Fruit fly (Drosophila melanogaster) whole organism, embryonic: ENCODE results near the gene Prp3.

Experiments used
- Aef1 ChIP-seq: fragments of 200-800 bp; sonication (Bioruptor generic); IDR thresholded peaks from 3 replicates; pipeline ENCODE4 v1.3.6; 2022; ENCODE audit warnings: missing biosample characterization, missing genetic modification characterization
- CG10462 ChIP-seq: fragments of 200-800 bp; sonication (Bioruptor generic); optimal IDR thresholded peaks from 2 replicates; lab custom pipeline; 2016; ENCODE audit warnings: missing biosample characterization, missing genetic modification characterization
- CG12104 ChIP-seq: fragments of 200-800 bp; sonication (Bioruptor generic); optimal IDR thresholded peaks from 3 replicates; lab custom pipeline; 2016; ENCODE audit warnings: missing biosample characterization, missing genetic modification characterization
- CG12391 ChIP-seq: fragments of 200-800 bp; sonication (Bioruptor generic); optimal IDR thresholded peaks from 3 replicates; lab custom pipeline; 2018; ENCODE audit warnings: missing biosample characterization, mild to moderate bottlenecking, missing genetic modification characterization, moderate library complexity
- CG13296 ChIP-seq: fragments of 200-800 bp; sonication (Bioruptor generic); optimal IDR thresholded peaks from 3 replicates; lab custom pipeline; 2018; ENCODE audit warnings: missing biosample characterization, mild to moderate bottlenecking, missing genetic modification characterization
- CG13894 ChIP-seq: fragments of 200-800 bp; sonication (Bioruptor generic); optimal IDR thresholded peaks from 3 replicates; lab custom pipeline; 2018; ENCODE audit warnings: missing biosample characterization, mild to moderate bottlenecking, missing genetic modification characterization, moderate library complexity
- CG17385 ChIP-seq: fragments of 200-800 bp; sonication (Bioruptor generic); optimal IDR thresholded peaks from 3 replicates; lab custom pipeline; 2018; ENCODE audit warnings: missing biosample characterization, mild to moderate bottlenecking, missing genetic modification characterization
- CG1792 ChIP-seq: fragments of 200-800 bp; sonication (Bioruptor generic); optimal IDR thresholded peaks from 2 replicates; lab custom pipeline; 2016; ENCODE audit warnings: missing biosample characterization, missing genetic modification characterization
- CG2199 ChIP-seq: fragments of 200-800 bp; sonication (Bioruptor generic); IDR thresholded peaks from 3 replicates; pipeline ENCODE4 v1.3.6; 2022; ENCODE audit warnings: missing biosample characterization, missing genetic modification characterization
- CG3065 ChIP-seq: fragments of 200-800 bp; sonication (Bioruptor generic); optimal IDR thresholded peaks from 2 replicates; lab custom pipeline; 2016; ENCODE audit warnings: missing biosample characterization, missing genetic modification characterization
- CG31224 ChIP-seq: fragments of 200-800 bp; sonication (Bioruptor generic); IDR thresholded peaks from 2 replicates; pipeline ENCODE4 v1.3.6; 2022; ENCODE audit warnings: missing biosample characterization, missing genetic modification characterization
- CG43689 ChIP-seq: fragments of 200-800 bp; sonication (Bioruptor generic); IDR thresholded peaks from 2 replicates; pipeline ENCODE4 v1.3.6; 2022; ENCODE audit warnings: missing biosample characterization, missing genetic modification characterization
- CG4617 ChIP-seq: fragments of 200-800 bp; sonication (Bioruptor generic); optimal IDR thresholded peaks from 3 replicates; lab custom pipeline; 2016; ENCODE audit warnings: missing biosample characterization, missing genetic modification characterization, borderline replicate concordance
- CG4730 ChIP-seq: fragments of 200-800 bp; sonication (Bioruptor generic); IDR thresholded peaks from 2 replicates; pipeline ENCODE4 v1.3.6; 2022; ENCODE audit warnings: missing biosample characterization, missing genetic modification characterization
- CG7963 ChIP-seq: fragments of 200-800 bp; sonication (Bioruptor generic); IDR thresholded peaks from 3 replicates; pipeline ENCODE4 v1.3.6; 2022; ENCODE audit warnings: missing biosample characterization, missing genetic modification characterization; ENCODE audit not compliant: partially characterized antibody
- CG8765 ChIP-seq: fragments of 200-800 bp; sonication (Bioruptor generic); IDR thresholded peaks from 2 replicates; pipeline ENCODE4 v1.3.6; 2022; ENCODE audit warnings: missing biosample characterization, missing genetic modification characterization
- CG8924 ChIP-seq: fragments of 200-800 bp; optimal IDR thresholded peaks from 3 replicates; lab custom pipeline; 2019; ENCODE audit warnings: missing biosample characterization, mild to moderate bottlenecking, missing genetic modification characterization, moderate library complexity
- CG9437 ChIP-seq: fragments of 200-800 bp; sonication (Bioruptor generic); optimal IDR thresholded peaks from 2 replicates; lab custom pipeline; 2018; ENCODE audit warnings: missing biosample characterization, mild to moderate bottlenecking, missing genetic modification characterization
- CG9797 ChIP-seq: fragments of 200-800 bp; sonication (Bioruptor generic); optimal IDR thresholded peaks from 3 replicates; lab custom pipeline; 2018; ENCODE audit warnings: missing biosample characterization, mild to moderate bottlenecking, missing genetic modification characterization
- Dek ChIP-seq: fragments of 200-800 bp; sonication (Bioruptor generic); optimal IDR thresholded peaks from 3 replicates; lab custom pipeline; 2019; ENCODE audit warnings: missing biosample characterization, mild to moderate bottlenecking, missing genetic modification characterization, moderate library complexity
- Dll ChIP-seq: fragments of 200-800 bp; sonication (Bioruptor generic); IDR thresholded peaks from 4 replicates; pipeline ENCODE4 v1.3.6; 2022; ENCODE audit warnings: missing biosample characterization, missing genetic modification characterization; ENCODE audit not compliant: partially characterized antibody
- Doc2 ChIP-seq: fragments of 200-800 bp; sonication (Bioruptor generic); IDR thresholded peaks from 2 replicates; pipeline ENCODE4 v1.3.6; 2022; ENCODE audit warnings: missing biosample characterization, missing genetic modification characterization
- Fer1 ChIP-seq: fragments of 200-800 bp; sonication (Bioruptor generic); optimal IDR thresholded peaks from 2 replicates; lab custom pipeline; 2017; ENCODE audit warnings: missing biosample characterization, mild to moderate bottlenecking, missing genetic modification characterization
- H2.0 ChIP-seq: fragments of 200-800 bp; sonication (Bioruptor generic); IDR thresholded peaks from 2 replicates; pipeline ENCODE4 v1.3.6; 2022; ENCODE audit warnings: missing biosample characterization, missing genetic modification characterization
- HLH54F ChIP-seq: fragments of 200-800 bp; sonication (Bioruptor generic); optimal IDR thresholded peaks from 3 replicates; lab custom pipeline; 2016; ENCODE audit warnings: missing biosample characterization, missing genetic modification characterization
- Hey ChIP-seq: fragments of 200-800 bp; sonication (Bioruptor generic); optimal IDR thresholded peaks from 3 replicates; lab custom pipeline; 2018; ENCODE audit warnings: missing biosample characterization, mild to moderate bottlenecking, missing genetic modification characterization
- Hsf ChIP-seq: fragments of 200-800 bp; sonication (Bioruptor generic); optimal IDR thresholded peaks from 3 replicates; lab custom pipeline; 2016; ENCODE audit warnings: missing biosample characterization, missing genetic modification characterization
- MBD-R2 ChIP-seq: fragments of 200-800 bp; sonication (Bioruptor generic); IDR thresholded peaks from 2 replicates; pipeline ENCODE4 v1.3.6; 2022; ENCODE audit warnings: missing biosample characterization, missing genetic modification characterization
- MTF-1 ChIP-seq: fragments of 200-800 bp; sonication (Bioruptor generic); optimal IDR thresholded peaks from 2 replicates; lab custom pipeline; 2018; ENCODE audit warnings: missing biosample characterization, mild to moderate bottlenecking, missing genetic modification characterization, borderline replicate concordance
- Optix ChIP-seq: fragments of 200-800 bp; sonication (Bioruptor generic); IDR thresholded peaks from 3 replicates; pipeline ENCODE4 v1.3.6; 2022; ENCODE audit warnings: missing biosample characterization, missing genetic modification characterization
- Ravus ChIP-seq: fragments of 200-800 bp; sonication (Bioruptor generic); IDR thresholded peaks from 2 replicates; pipeline ENCODE4 v1.3.6; 2022; ENCODE audit warnings: missing biosample characterization, missing genetic modification characterization
- Sox100B ChIP-seq: fragments of 200-800 bp; sonication (Bioruptor generic); optimal IDR thresholded peaks from 3 replicates; lab custom pipeline; 2018; ENCODE audit warnings: missing biosample characterization, mild to moderate bottlenecking, missing genetic modification characterization
- TFAM ChIP-seq: fragments of 200-800 bp; sonication (Bioruptor generic); optimal IDR thresholded peaks from 2 replicates; lab custom pipeline; 2017; ENCODE audit warnings: missing biosample characterization, missing genetic modification characterization, inconsistent platforms
- cas ChIP-seq: fragments of 200-800 bp; sonication (Bioruptor generic); IDR thresholded peaks from 2 replicates; pipeline ENCODE4 v1.3.6; 2022; ENCODE audit warnings: missing biosample characterization, missing genetic modification characterization
- caup ChIP-seq: fragments of 200-800 bp; sonication (Bioruptor generic); optimal IDR thresholded peaks from 3 replicates; lab custom pipeline; 2017; ENCODE audit warnings: missing biosample characterization, mild to moderate bottlenecking, missing genetic modification characterization, moderate library complexity; ENCODE audit not compliant: severe bottlenecking
- chif ChIP-seq, 2 experiments: fragments of 200-800 bp; sonication (Bioruptor generic); optimal IDR thresholded peaks; 3 replicates each; lab custom pipeline; 2016; ENCODE audit warnings: missing biosample characterization in 2 of 2, missing genetic modification characterization in 2 of 2
- crc ChIP-seq: fragments of 200-800 bp; sonication (Bioruptor generic); optimal IDR thresholded peaks from 2 replicates; lab custom pipeline; 2016; ENCODE audit warnings: missing biosample characterization, missing genetic modification characterization
- dati ChIP-seq: fragments of 200-800 bp; sonication (Bioruptor generic); IDR thresholded peaks from 2 replicates; pipeline ENCODE4 v1.3.6; 2022; ENCODE audit warnings: missing biosample characterization, missing genetic modification characterization
- dm ChIP-seq: fragments of 200-800 bp; sonication (Bioruptor generic); optimal IDR thresholded peaks from 3 replicates; lab custom pipeline; 2016; ENCODE audit warnings: missing biosample characterization, missing genetic modification characterization
- dmrt11E ChIP-seq: fragments of 200-800 bp; sonication (Bioruptor generic); optimal IDR thresholded peaks from 3 replicates; lab custom pipeline; 2018; ENCODE audit warnings: missing biosample characterization, mild to moderate bottlenecking, missing genetic modification characterization, moderate library complexity
- gce ChIP-seq: fragments of 200-800 bp; sonication (Bioruptor generic); IDR thresholded peaks from 3 replicates; pipeline ENCODE4 v1.3.6; 2022; ENCODE audit warnings: missing biosample characterization, missing genetic modification characterization
- jing ChIP-seq: fragments of 200-800 bp; sonication (Bioruptor generic); optimal IDR thresholded peaks from 2 replicates; lab custom pipeline; 2018; ENCODE audit warnings: missing biosample characterization, mild to moderate bottlenecking, missing genetic modification characterization
- kni ChIP-seq: fragments of 200-800 bp; sonication (Bioruptor generic); optimal IDR thresholded peaks from 3 replicates; lab custom pipeline; 2017; ENCODE audit warnings: mild to moderate bottlenecking, missing biosample characterization, missing genetic modification reagents, missing genetic modification characterization
- mirr ChIP-seq: fragments of 200-800 bp; sonication (Bioruptor generic); optimal IDR thresholded peaks from 3 replicates; lab custom pipeline; 2018; ENCODE audit warnings: missing biosample characterization, mild to moderate bottlenecking, missing genetic modification characterization
- pho ChIP-seq: fragments of 200-800 bp; sonication (Bioruptor generic); optimal IDR thresholded peaks from 2 replicates; lab custom pipeline; 2016; ENCODE audit warnings: missing biosample characterization, missing genetic modification characterization
- phol ChIP-seq: fragments of 200-800 bp; sonication (Bioruptor generic); optimal IDR thresholded peaks from 3 replicates; lab custom pipeline; 2018; ENCODE audit warnings: missing biosample characterization, mild to moderate bottlenecking, missing genetic modification characterization, moderate library complexity
- schlank ChIP-seq: fragments of 200-800 bp; sonication (Bioruptor generic); optimal IDR thresholded peaks from 2 replicates; lab custom pipeline; 2018; ENCODE audit warnings: missing biosample characterization, mild to moderate bottlenecking, missing genetic modification characterization
- sima ChIP-seq: fragments of 200-800 bp; sonication (Bioruptor generic); optimal IDR thresholded peaks from 2 replicates; lab custom pipeline; 2016; ENCODE audit warnings: missing biosample characterization, missing genetic modification characterization
- sqz ChIP-seq: fragments of 200-800 bp; sonication (Bioruptor generic); optimal IDR thresholded peaks from 3 replicates; lab custom pipeline; 2018; ENCODE audit warnings: missing biosample characterization, mild to moderate bottlenecking, missing genetic modification characterization
- sr ChIP-seq: fragments of 200-800 bp; sonication (Bioruptor generic); IDR thresholded peaks from 3 replicates; pipeline ENCODE4 v1.3.6; 2022; ENCODE audit warnings: missing biosample characterization, missing genetic modification characterization
- trh ChIP-seq: fragments of 200-800 bp; sonication (Bioruptor generic); optimal IDR thresholded peaks from 2 replicates; lab custom pipeline; 2016; ENCODE audit warnings: missing biosample characterization, missing genetic modification characterization

Prp3 gene

DNA sequence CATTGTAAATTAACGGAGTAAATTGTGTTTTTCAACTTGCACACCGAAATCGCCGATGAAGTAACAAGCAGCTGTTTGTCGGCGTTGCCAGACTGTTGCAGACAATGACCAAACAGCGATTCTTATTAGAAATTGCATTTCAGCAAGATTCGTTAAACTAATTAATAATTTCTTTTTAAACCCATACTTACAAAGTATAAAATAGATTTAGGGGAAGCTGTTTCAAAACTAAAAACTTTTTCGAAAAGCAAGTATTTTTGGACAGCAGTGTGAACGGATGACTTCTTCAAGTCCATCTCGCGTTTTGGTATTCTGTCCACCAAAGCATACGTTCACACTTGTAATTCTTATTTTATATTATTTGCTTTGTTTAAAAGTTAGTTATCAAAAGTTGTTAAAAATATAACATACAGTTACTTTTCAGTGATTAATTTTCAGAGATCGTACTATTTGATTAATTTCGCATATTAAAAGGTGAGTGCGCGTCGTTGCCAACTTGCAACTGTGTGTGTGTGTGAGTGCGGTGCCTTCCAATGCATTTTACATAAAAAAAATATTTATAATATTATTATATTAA, 18.4 kb downstream of the Prp3 start, which contains the start of the genes CG8004 and RhoGDI (continued):
- peak; percentile 82 for TF ChIP-seq CG12391 (tag; lab: Kevin White, UChicago)
- no peak for TF ChIP-seq TFAM
- peak; percentile 76 for TF ChIP-seq pho (GFP tag; lab: Kevin White, UChicago)
- peak; percentile 28 for TF ChIP-seq CG10462 (GFP tag; lab: Kevin White, UChicago)
- peak; percentile 52; the same call in 1 of the 2 replicates for TF ChIP-seq H2.0 (GFP tag; lab: Robert Waterston, UW)
- peak; percentile 85 for TF ChIP-seq MBD-R2
- no peak for TF ChIP-seq Hey
- no peak for TF ChIP-seq CG31224
- no peak for TF ChIP-seq Aef1 (GFP tag; lab: Robert Waterston, UW)
- TF ChIP-seq CG4617 (GFP tag; lab: Kevin White, UChicago): peak; percentile 96
- TF ChIP-seq gce (GFP tag; lab: Robert Waterston, UW): no peak
- TF ChIP-seq CG4730: 0 out of 2 replicates have a peak, but pooled peaks have one; percentile 25
- no peak for TF ChIP-seq CG8765 (GFP tag; lab: Robert Waterston, UW)
- TF ChIP-seq crc (GFP tag; lab: Kevin White, UChicago): peak; percentile 55
- TF ChIP-seq CG2199 (GFP tag; lab: Robert Waterston, UW): no peak
- peak; percentile 2 for TF ChIP-seq CG13296 (GFP tag; lab: Kevin White, UChicago)
- peak; percentile 21 for TF ChIP-seq CG12104
- TF ChIP-seq Hsf (GFP tag; lab: Kevin White, UChicago): peak; percentile 80
- TF ChIP-seq kni: no peak
- TF ChIP-seq CG13894 (tag; lab: Kevin White, UChicago): peak; percentile 64
- no peak; the same call in 3 of the 4 replicates for TF ChIP-seq Dll (GFP tag; lab: Robert Waterston, UW)
- peak; percentile 12 to 64 for TF ChIP-seq chif (GFP tag; optimal IDR thresholded peaks at IDR 0.05; lab: Kevin White, UChicago)
- TF ChIP-seq dm (GFP tag; lab: Kevin White, UChicago): peak; percentile 28
- no peak for TF ChIP-seq sqz
- no peak for TF ChIP-seq Fer1
- peak; percentile 42 for TF ChIP-seq CG1792 (GFP tag; lab: Kevin White, UChicago)
- TF ChIP-seq cas (GFP tag; lab: Robert Waterston, UW): no peak
- peak; percentile 62 for TF ChIP-seq Dek
- no peak for TF ChIP-seq Sox100B (GFP tag; lab: Kevin White, UChicago)
- no peak for TF ChIP-seq CG7963 (GFP tag; lab: Robert Waterston, UW)
- no peak for TF ChIP-seq schlank
- peak; percentile 86 for TF ChIP-seq CG8924
- peak; percentile 29 for TF ChIP-seq caup
- TF ChIP-seq CG3065 (GFP tag; lab: Kevin White, UChicago): no peak
- no peak for TF ChIP-seq MTF-1
- peak; percentile 13 for TF ChIP-seq CG9437 (GFP tag; lab: Kevin White, UChicago)
- no peak for TF ChIP-seq CG43689 (GFP tag; lab: Robert Waterston, UW)
- TF ChIP-seq jing (GFP tag; lab: Kevin White, UChicago): no peak
- TF ChIP-seq mirr: no peak
- no peak for TF ChIP-seq Optix (GFP tag; lab: Robert Waterston, UW)
- peak; percentile 35 for TF ChIP-seq trh (GFP tag; lab: Kevin White, UChicago)
- no peak for TF ChIP-seq sr
- TF ChIP-seq CG9797 (GFP tag; lab: Kevin White, UChicago): peak; percentile 86
- no peak for TF ChIP-seq sima (GFP tag; lab: Kevin White, UChicago)
- TF ChIP-seq CG17385 (GFP tag; lab: Kevin White, UChicago): peak; percentile 45
- peak; percentile 52 for TF ChIP-seq dmrt11E (tag; lab: Kevin White, UChicago)
- no peak for TF ChIP-seq Doc2 (GFP tag; lab: Robert Waterston, UW)
- TF ChIP-seq dati: peak; percentile 8; the same call in 1 of the 2 replicates
- no peak for TF ChIP-seq Ravus (GFP tag; lab: Robert Waterston, UW)
- peak; percentile 81 for TF ChIP-seq phol (tag; lab: Kevin White, UChicago)
- peak; percentile 76 for TF ChIP-seq HLH54F (GFP tag; lab: Kevin White, UChicago)
